Worm (Caenorhabditis elegans) whole organism, L4 larva: ENCODE data around the gene Y39A1A.20.

Source experiments
- ZK337.2 ChIP-seq: fragments of 200-800 bp; sonication (Bioruptor generic); IDR thresholded peaks from 2 replicates; pipeline ENCODE4 v1.3.6; 2022; ENCODE audit warnings: missing genetic modification reagents, missing genetic modification characterization, missing compliant biosample characterization
- ceh-82 ChIP-seq: sonication (generic microtip); optimal IDR thresholded peaks from 2 replicates; lab custom pipeline; 2017; ENCODE audit warnings: missing biosample characterization, missing genetic modification characterization
- dve-1 ChIP-seq: sonication (generic microtip); optimal IDR thresholded peaks from 2 replicates; lab custom pipeline; 2017; ENCODE audit warnings: antibody characterized with exemption, mild to moderate bottlenecking, missing genetic modification characterization, missing compliant biosample characterization; ENCODE audit not compliant: insufficient read depth
- egl-43 ChIP-seq: fragments of 200-800 bp; sonication (Bioruptor generic); IDR thresholded peaks from 2 replicates; pipeline ENCODE4 v1.3.6; 2022; ENCODE audit warnings: missing genetic modification reagents, missing genetic modification characterization, missing compliant biosample characterization
- nhr-237 ChIP-seq: sonication (generic microtip); optimal IDR thresholded peaks from 2 replicates; lab custom pipeline; 2017; ENCODE audit warnings: missing biosample characterization, missing genetic modification characterization
- php-3 ChIP-seq: fragments of 200-800 bp; sonication (Bioruptor generic); IDR thresholded peaks from 2 replicates; pipeline ENCODE4 v1.3.6; 2022; ENCODE audit warnings: missing genetic modification reagents, missing genetic modification characterization, missing compliant biosample characterization
- zfp-3 ChIP-seq: fragments of 200-800 bp; sonication (Bioruptor generic); conservative IDR thresholded peaks from 2 replicates; pipeline ENCODE4 v1.3.6; 2022; ENCODE audit warnings: missing genetic modification reagents, missing genetic modification characterization, missing compliant biosample characterization

ce11 chrIII:10746406-10746807 lies 46.0 kb upstream of the Y39A1A.20 start:
- TF ChIP-seq zfp-3 (GFP tag; lab: Robert Waterston, UW) (no peak), nhr-237 (no peak), ZK337.2 (GFP tag; lab: Robert Waterston, UW) (no peak), dve-1 (tag; lab: Kevin White, UChicago) (no peak), egl-43 (GFP tag; lab: Robert Waterston, UW) (peak; percentile 39; the same call in 1 of the 2 replicates), php-3 (GFP tag; lab: Robert Waterston, UW) (no peak), ceh-82 (no peak)
